Worm (Caenorhabditis elegans) whole organism, L4/young adult: ENCODE results near the gene mam-7.

ENCODE experiments used
- W03F9.2 ChIP-seq: fragments of 150-350 bp; optimal IDR thresholded peaks from 2 replicates; lab custom pipeline; 2014; ENCODE audit warnings: missing biosample characterization, missing genetic modification characterization
- dao-5 ChIP-seq: sonication (generic microtip); optimal IDR thresholded peaks from 2 replicates; lab custom pipeline; 2016; ENCODE audit warnings: missing genotype, missing genetic modification characterization, moderate library complexity, missing compliant biosample characterization
- him-1 ChIP-seq: sonication (generic microtip); optimal IDR thresholded peaks from 2 replicates; lab custom pipeline; 2016; ENCODE audit warnings: missing genotype, missing genetic modification reagents, missing genetic modification characterization, missing compliant biosample characterization

Gene mam-7

DNA sequence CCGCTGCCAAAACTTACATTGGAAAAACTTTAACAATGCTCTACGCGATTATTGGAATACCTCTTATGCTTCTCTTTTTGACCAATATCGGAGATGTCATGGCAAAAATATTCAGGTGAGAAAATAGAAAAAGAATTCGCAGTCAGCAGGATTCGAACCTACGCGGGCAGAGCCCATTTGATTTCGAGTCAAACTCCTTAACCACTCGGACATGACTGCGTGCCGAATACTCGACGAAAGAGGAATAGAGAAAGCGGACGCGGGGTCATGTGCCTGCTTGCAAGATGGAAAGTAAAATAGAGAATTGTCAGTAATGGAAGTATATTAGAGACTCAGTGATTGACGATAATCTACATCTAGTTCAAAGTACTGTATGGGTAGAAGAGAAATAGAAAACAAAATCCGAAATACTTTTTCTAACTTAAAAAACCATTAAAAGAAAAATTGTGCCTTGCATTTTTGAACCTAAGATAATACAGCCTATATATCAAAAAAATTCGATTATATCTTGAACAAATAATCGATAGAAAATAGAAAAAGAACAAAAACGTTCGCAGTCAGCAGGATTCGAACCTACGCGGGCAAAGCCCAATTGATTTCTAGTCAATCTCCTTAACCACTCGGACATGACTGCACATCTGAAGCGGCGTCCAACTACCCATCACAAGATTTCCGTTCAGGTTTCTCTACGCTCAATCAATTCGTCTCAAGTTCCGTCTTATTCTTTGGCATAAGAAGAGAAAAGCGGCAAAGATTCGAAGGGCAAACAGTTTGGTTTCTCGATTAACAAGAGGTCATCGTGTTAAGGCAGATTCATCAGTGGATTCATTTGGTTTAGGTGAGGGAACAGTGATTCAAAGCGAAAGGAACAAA, 31.2 kb upstream of the mam-7 start:
- peak; percentile 50 for TF ChIP-seq him-1 (tag; lab: Kevin White, UChicago)
- peak; percentile 28 for TF ChIP-seq dao-5 (tag; lab: Kevin White, UChicago)
- TF ChIP-seq W03F9.2 (tag; lab: Kevin White, UChicago): no peak

- TF ChIP-seq him-1 (tag; lab: Kevin White, UChicago): no peak
- no peak for TF ChIP-seq dao-5 (tag; lab: Kevin White, UChicago)
- no peak for TF ChIP-seq W03F9.2 (tag; lab: Kevin White, UChicago)
Observed at ce11 chrIII:9862469-9862868, 30.5 kb upstream of the mam-7 start.

ce11 chrIII:9867352-9867751, 25.6 kb upstream of the mam-7 start:
- TF ChIP-seq dao-5 (tag; lab: Kevin White, UChicago) (no peak), him-1 (tag; lab: Kevin White, UChicago) (no peak), W03F9.2 (tag; lab: Kevin White, UChicago) (no peak)

- peak; percentile 65 for TF ChIP-seq W03F9.2 (tag; lab: Kevin White, UChicago)
- TF ChIP-seq dao-5 (tag; lab: Kevin White, UChicago): no peak
- no peak for TF ChIP-seq him-1 (tag; lab: Kevin White, UChicago)
Observed at ce11 chrIII:9867780-9868503, 25.0 kb upstream of the mam-7 start, which contains the start of gene dhhc-4. dhhc-4 (minus strand) TSS chrIII:9867792.

DNA sequence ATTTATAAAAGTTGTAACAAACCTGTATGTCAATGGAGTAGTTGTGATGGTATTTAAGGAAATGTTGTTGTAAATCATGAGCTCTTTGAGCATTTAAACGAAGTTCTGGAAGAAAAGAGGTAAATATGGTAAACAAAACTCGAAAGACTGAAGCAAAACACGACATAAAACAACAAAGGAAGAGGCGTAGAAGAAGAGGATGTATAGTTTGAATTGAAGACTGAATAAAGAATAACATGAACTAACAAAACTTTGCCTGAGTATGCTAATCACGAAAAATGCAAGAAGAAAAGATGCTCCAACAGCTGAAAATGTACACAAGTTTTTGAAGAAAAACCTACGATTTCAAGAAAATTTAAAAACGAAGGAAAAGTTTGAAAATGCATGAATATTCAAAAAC, 21.9 kb upstream of the mam-7 start, which contains the start of gene ZK757.1:
ZK757.1 (minus strand) TSS at position 101 of the 400 bp plus-strand sequence.
- TF ChIP-seq dao-5 (tag; lab: Kevin White, UChicago) (no peak), him-1 (tag; lab: Kevin White, UChicago) (no peak), W03F9.2 (tag; lab: Kevin White, UChicago) (no peak)

DNA sequence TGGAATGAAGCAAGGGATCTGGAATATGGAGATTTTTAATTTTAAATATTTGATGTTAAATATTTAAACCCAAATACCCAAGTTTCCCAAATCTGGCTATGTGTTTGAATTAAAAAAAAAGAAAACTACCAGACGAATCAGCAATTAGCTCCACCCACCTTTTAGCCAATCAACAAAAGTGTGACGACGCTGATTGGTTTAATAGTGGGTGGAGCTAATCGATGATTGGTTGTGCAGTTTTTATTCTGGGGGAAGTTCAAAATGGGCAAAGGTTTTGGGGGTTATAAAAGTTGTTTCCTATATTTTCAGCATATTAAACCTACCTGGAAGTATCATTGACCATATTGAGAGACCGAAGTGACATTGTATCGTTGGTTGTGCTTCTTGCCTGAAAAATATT, 18.4 kb upstream of the mam-7 start:
- no peak for TF ChIP-seq him-1 (tag; lab: Kevin White, UChicago)
- no peak for TF ChIP-seq dao-5 (tag; lab: Kevin White, UChicago)
- no peak for TF ChIP-seq W03F9.2 (tag; lab: Kevin White, UChicago)

ce11 chrIII:9876951-9877350, 16.0 kb upstream of the mam-7 start, which contains the start of gene ZK757.10:
ZK757.10 (plus strand) TSS chrIII:9877251.
- TF ChIP-seq dao-5 (tag; lab: Kevin White, UChicago): no peak
- TF ChIP-seq W03F9.2 (tag; lab: Kevin White, UChicago): no peak

ce11 chrIII:9878828-9879227, 14.1 kb upstream of the mam-7 start, which contains the start of gene ZK757.2:
ZK757.2 (minus strand) TSS chrIII:9878928.
- TF ChIP-seq him-1 (tag; lab: Kevin White, UChicago) (no peak), W03F9.2 (tag; lab: Kevin White, UChicago) (no peak), dao-5 (tag; lab: Kevin White, UChicago) (no peak)

DNA sequence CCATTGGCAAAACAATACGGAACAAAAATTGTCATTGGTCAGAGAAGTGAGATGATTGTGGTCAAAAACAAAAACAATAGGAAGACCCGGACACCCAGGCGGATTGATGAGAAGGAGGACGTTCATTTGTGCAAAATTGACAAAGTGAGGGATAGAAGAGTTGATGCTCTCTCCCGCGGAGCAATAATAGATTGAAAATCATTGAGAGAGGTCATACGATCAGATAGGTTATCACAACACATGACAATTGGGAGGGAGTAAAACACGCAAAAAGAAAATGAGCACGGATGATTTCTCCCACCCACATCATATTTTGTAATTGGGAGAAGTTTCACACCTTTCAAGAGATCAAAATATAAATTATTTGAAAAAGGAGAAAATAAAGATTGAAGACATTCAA, 7.3 kb upstream of the mam-7 start:
- no peak for TF ChIP-seq him-1 (tag; lab: Kevin White, UChicago)

DNA sequence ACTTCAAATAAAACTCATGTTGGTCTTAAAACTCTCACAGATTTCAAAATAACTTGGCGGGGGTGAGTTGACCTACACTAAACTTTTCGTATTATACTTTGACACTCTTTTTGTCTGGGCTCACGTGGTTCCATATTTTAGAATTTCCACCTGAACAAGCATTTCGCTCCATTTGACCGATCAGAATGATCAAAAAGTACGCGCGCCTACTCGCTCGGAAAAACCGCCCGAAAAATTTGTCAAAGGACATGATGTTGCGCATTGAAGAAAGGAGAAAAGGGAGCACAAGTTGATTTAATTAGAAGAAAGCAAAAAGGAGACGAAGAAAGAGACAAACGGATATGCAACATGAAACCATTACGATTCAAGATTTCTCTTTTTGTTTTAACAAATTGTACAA, 6.6 kb upstream of the mam-7 start:
- TF ChIP-seq W03F9.2 (tag; lab: Kevin White, UChicago) (no peak), him-1 (tag; lab: Kevin White, UChicago) (no peak), dao-5 (tag; lab: Kevin White, UChicago) (no peak)

ce11 chrIII:9891324-9891723, 1.6 kb upstream of the mam-7 start, which contains the start of gene alg-4:
alg-4 (minus strand) TSS chrIII:9891424.
- TF ChIP-seq dao-5 (tag; lab: Kevin White, UChicago): no peak

- no peak for TF ChIP-seq him-1 (tag; lab: Kevin White, UChicago)
- TF ChIP-seq dao-5 (tag; lab: Kevin White, UChicago): no peak
- no peak for TF ChIP-seq W03F9.2 (tag; lab: Kevin White, UChicago)
Observed at ce11 chrIII:9899720-9900119, 6.8 kb downstream of the mam-7 start.

ce11 chrIII:9903694-9904292, 10.8 kb downstream of the mam-7 start:
- TF ChIP-seq him-1 (tag; lab: Kevin White, UChicago) (no peak), dao-5 (tag; lab: Kevin White, UChicago) (no peak), W03F9.2 (tag; lab: Kevin White, UChicago) (no peak)
